Fruit fly (Drosophila melanogaster): ENCODE measurements around the gene tna.

tna gene

dm6 chr3L:10857515-10858023 is 22.2 kb downstream of the tna start (continued):
- TF ChIP-seq CG3065 (GFP tag; optimal IDR thresholded peaks at IDR 0.05) (no peak), ranshi (GFP tag; IDR thresholded peaks at IDR 0.05) (0 out of 2 replicates have a peak, but pooled peaks have one; percentile 46), Ptx1 (GFP tag; IDR thresholded peaks at IDR 0.05) (0 out of 2 replicates have a peak, but pooled peaks have one; percentile 17), CG2199 (GFP tag; IDR thresholded peaks at IDR 0.05) (peak; percentile 95; the same call in 2 of the 3 replicates), Dad (GFP tag; optimal IDR thresholded peaks at IDR 0.05) (peak; percentile 58), lov (optimal IDR thresholded peaks at IDR 0.05) (no peak), lov (GFP tag; IDR thresholded peaks at IDR 0.05) (peak; percentile 75; the same call in 2 of the 3 replicates), cad (GFP tag; optimal IDR thresholded peaks at IDR 0.05) (peak; percentile 58), bsh (GFP tag; optimal IDR thresholded peaks at IDR 0.05) (peak; percentile 10 to 25), CG6272 (GFP tag; IDR thresholded peaks at IDR 0.05) (peak; percentile 5; the same call in 1 of the 2 replicates), unpg (GFP tag; optimal IDR thresholded peaks at IDR 0.05) (peak; percentile 24), otp (GFP tag; IDR thresholded peaks at IDR 0.05) (peak; percentile 82), al (GFP tag; IDR thresholded peaks at IDR 0.05) (no peak), CG1233 (GFP tag; optimal IDR thresholded peaks at IDR 0.05) (peak; percentile 50), crol (GFP tag; IDR thresholded peaks at IDR 0.05) (peak; percentile 83), CG13287 (GFP tag; IDR thresholded peaks at IDR 0.05; ENCODE audit: partially characterized antibody) (peak; percentile 48), CG3838 (GFP tag; optimal IDR thresholded peaks at IDR 0.05) (peak; percentile 33), stwl (tag; optimal IDR thresholded peaks at IDR 0.05) (no peak), CG8281 (tag; optimal IDR thresholded peaks at IDR 0.05) (no peak), HLH54F (GFP tag; optimal IDR thresholded peaks at IDR 0.05) (peak; percentile 19), dimm (GFP tag; IDR thresholded peaks at IDR 0.05) (no peak), CG9727 (GFP tag; optimal IDR thresholded peaks at IDR 0.05) (no peak), CG6791 (GFP tag; IDR thresholded peaks at IDR 0.05; ENCODE audit: partially characterized antibody) (peak; percentile 52; the same call in 1 of the 3 replicates), Ets97D (GFP tag; optimal IDR thresholded peaks at IDR 0.05) (no peak), da (GFP tag; optimal IDR thresholded peaks at IDR 0.05) (no peak), BtbVII (GFP tag; optimal IDR thresholded peaks at IDR 0.05) (peak; percentile 21), CG17359 (tag; optimal IDR thresholded peaks at IDR 0.05) (peak; percentile 66), CG10959 (GFP tag; IDR thresholded peaks at IDR 0.05) (no peak), CG2202 (tag; optimal IDR thresholded peaks at IDR 0.05) (no peak), Eip74EF (GFP tag; optimal IDR thresholded peaks at IDR 0.05) (no peak), CG11560 (tag; IDR thresholded peaks at IDR 0.05) (no peak), ase (GFP tag; IDR thresholded peaks at IDR 0.05) (0 out of 3 replicates have a peak, but pooled peaks have one; percentile 25), HmgZ (tag; optimal IDR thresholded peaks at IDR 0.05) (peak; percentile 84), NfI (GFP tag; optimal IDR thresholded peaks at IDR 0.05) (peak; percentile 45), gsb (GFP tag; IDR thresholded peaks at IDR 0.05) (0 out of 2 replicates have a peak, but pooled peaks have one; percentile 11), nerfin-1 (tag; optimal IDR thresholded peaks at IDR 0.05) (peak; percentile 87), Optix (GFP tag; IDR thresholded peaks at IDR 0.05) (0 out of 3 replicates have a peak, but pooled peaks have one; percentile 35), dpn (GFP tag; optimal IDR thresholded peaks at IDR 0.05) (peak in 1 of 2 experiments; percentile 16), Blimp-1 (GFP tag; optimal IDR thresholded peaks at IDR 0.05) (no peak), Mad (GFP tag; optimal IDR thresholded peaks at IDR 0.05) (peak; percentile 34), zf30C (GFP tag; optimal IDR thresholded peaks at IDR 0.05) (peak; percentile 7), CG11695 (GFP tag; IDR thresholded peaks at IDR 0.05) (peak; percentile 50; the same call in 1 of the 3 replicates), sna (GFP tag; IDR thresholded peaks at IDR 0.05; ENCODE audit: partially characterized antibody) (peak; percentile 52; the same call in 1 of the 2 replicates), Fer3 (tag; optimal IDR thresholded peaks at IDR 0.05) (peak; percentile 43), CG15696 (tag; optimal IDR thresholded peaks at IDR 0.05) (no peak), Bdp1 (GFP tag; optimal IDR thresholded peaks at IDR 0.05) (peak; percentile 29), CG9437 (GFP tag; optimal IDR thresholded peaks at IDR 0.05) (no peak), CG5245 (GFP tag; optimal IDR thresholded peaks at IDR 0.05) (no peak), CG2120 (GFP tag; optimal IDR thresholded peaks at IDR 0.05) (peak; percentile 43), CG11398 (GFP tag; optimal IDR thresholded peaks at IDR 0.05) (peak; percentile 18)

All from whole organism, embryonic.